Fruit fly (Drosophila melanogaster) whole organism, pupa: Measurements from ENCODE around the gene CG4836.

Experiments
- D1 ChIP-seq: fragments of 200-800 bp; sonication (Bioruptor generic); optimal IDR thresholded peaks from 2 replicates; lab custom pipeline; 2018; ENCODE audit warnings: missing biosample characterization, mild to moderate bottlenecking, missing genetic modification characterization, moderate library complexity
- EcR ChIP-seq: fragments of 200-800 bp; sonication (Bioruptor generic); optimal IDR thresholded peaks from 3 replicates; lab custom pipeline; 2019; ENCODE audit warnings: missing biosample characterization, missing genetic modification characterization, mild to moderate bottlenecking, moderate library complexity, missing genetic modification reagents
- fd96Ca ChIP-seq: fragments of 200-800 bp; sonication (Bioruptor generic); IDR thresholded peaks from 3 replicates; pipeline ENCODE4 v1.3.6; 2022; ENCODE audit warnings: missing biosample characterization, missing genetic modification characterization
- gl ChIP-seq: fragments of 200-800 bp; sonication (Bioruptor generic); optimal IDR thresholded peaks from 2 replicates; lab custom pipeline; 2018; ENCODE audit warnings: missing biosample characterization, mild to moderate bottlenecking, missing genetic modification characterization

dm6 chr3R:20055809-20056208 lies 42.1 kb downstream of the CG4836 start, which contains the start of gene CG17193:
- TF ChIP-seq EcR (GFP tag; lab: Kevin White, UChicago), result no peak
- TF ChIP-seq D1 (tag; lab: Kevin White, UChicago), result no peak
- no peak for TF ChIP-seq fd96Ca (GFP tag; lab: Robert Waterston, UW)
- no peak for TF ChIP-seq gl (tag; lab: Kevin White, UChicago)
